Worm (Caenorhabditis elegans) whole organism, young adult: ENCODE data around the gene cosa-1.
A peak's percentile ranks its signal among the peaks of the same experiment; 100 is the strongest.

Experiments used
- B0019.2 ChIP-seq: fragments of 200-800 bp; sonication (Bioruptor generic); conservative IDR thresholded peaks from 2 replicates; pipeline ENCODE4 v1.3.6; 2022; ENCODE audit warnings: missing genetic modification reagents, missing genetic modification characterization, missing compliant biosample characterization
- B0336.3 ChIP-seq: fragments of 200-800 bp; sonication (Bioruptor generic); IDR thresholded peaks from 2 replicates; pipeline ENCODE4 v1.3.6; 2022; ENCODE audit warnings: missing genetic modification characterization, missing compliant biosample characterization
- C17E4.6 ChIP-seq: fragments of 200-800 bp; sonication (Bioruptor generic); IDR thresholded peaks from 2 replicates; pipeline ENCODE4 v1.3.6; 2022; ENCODE audit warnings: missing genetic modification reagents, missing genetic modification characterization, missing compliant biosample characterization
- F39B2.1 ChIP-seq: fragments of 200-800 bp; sonication (Bioruptor generic); IDR thresholded peaks from 2 replicates; pipeline ENCODE4 v1.3.6; 2022; ENCODE audit warnings: missing genetic modification reagents, missing genetic modification characterization, missing compliant biosample characterization
- F57C9.4 ChIP-seq: sonication (generic microtip); optimal IDR thresholded peaks from 2 replicates; lab custom pipeline; 2017; ENCODE audit warnings: mild to moderate bottlenecking, missing genetic modification characterization, missing compliant biosample characterization
- K11D2.4 ChIP-seq: fragments of 200-800 bp; sonication (Bioruptor generic); IDR thresholded peaks from 2 replicates; pipeline ENCODE4 v1.3.6; 2022; ENCODE audit warnings: missing genetic modification reagents, missing genetic modification characterization, missing compliant biosample characterization
- K12H6.12 ChIP-seq: fragments of 200-800 bp; sonication (Bioruptor generic); optimal IDR thresholded peaks from 2 replicates; lab custom pipeline; 2018; ENCODE audit warnings: mild to moderate bottlenecking, missing genetic modification characterization, missing compliant biosample characterization
- ZK185.1 ChIP-seq: sonication (generic microtip); optimal IDR thresholded peaks from 2 replicates; lab custom pipeline; 2016; ENCODE audit warnings: mild to moderate bottlenecking, missing genetic modification characterization, missing compliant biosample characterization; ENCODE audit not compliant: poor library complexity, severe bottlenecking
- akir-1 ChIP-seq: fragments of 200-800 bp; sonication (Bioruptor generic); optimal IDR thresholded peaks from 2 replicates; lab custom pipeline; 2018; ENCODE audit warnings: mild to moderate bottlenecking, missing genetic modification characterization, moderate library complexity, missing compliant biosample characterization
- ccch-3 ChIP-seq: fragments of 200-800 bp; sonication (Bioruptor generic); optimal IDR thresholded peaks from 2 replicates; lab custom pipeline; 2018; ENCODE audit warnings: mild to moderate bottlenecking, missing genetic modification characterization, missing compliant biosample characterization
- cebp-1 ChIP-seq, 2 experiments: fragments of 200-800 bp in 1 of 2; sonication (Bioruptor generic) in 1 of 2; sonication (generic microtip) in 1 of 2; IDR thresholded peaks in 1 of 2; optimal IDR thresholded peaks in 1 of 2; 2 replicates each; pipeline versions ENCODE4 v1.3.6 to Lab custom; 2017 to 2022; ENCODE audit warnings: missing compliant biosample characterization in 2 of 2, missing genetic modification characterization in 2 of 2, mild to moderate bottlenecking in 1 of 2, missing genetic modification reagents in 1 of 2, moderate library complexity in 1 of 2
- chd-7 ChIP-seq: sonication (generic microtip); optimal IDR thresholded peaks from 2 replicates; lab custom pipeline; 2016; ENCODE audit warnings: mild to moderate bottlenecking, missing genetic modification characterization, moderate library complexity, missing compliant biosample characterization
- dpff-1 ChIP-seq: sonication (generic microtip); optimal IDR thresholded peaks from 2 replicates; lab custom pipeline; 2017; ENCODE audit warnings: mild to moderate bottlenecking, missing genetic modification characterization, missing compliant biosample characterization
- efl-1 ChIP-seq: fragments of 150-350 bp; optimal IDR thresholded peaks from 2 replicates; lab custom pipeline; 2014; ENCODE audit warnings: missing biosample characterization, missing genetic modification reagents, missing genetic modification characterization
- ets-4 ChIP-seq: fragments of 200-800 bp; sonication (Bioruptor generic); optimal IDR thresholded peaks from 2 replicates; lab custom pipeline; 2018; ENCODE audit warnings: mild to moderate bottlenecking, missing genetic modification characterization, missing compliant biosample characterization
- him-1 ChIP-seq: sonication (generic microtip); optimal IDR thresholded peaks from 2 replicates; lab custom pipeline; 2016; ENCODE audit warnings: missing genotype, missing genetic modification reagents, missing genetic modification characterization, missing compliant biosample characterization
- hlh-26 ChIP-seq: fragments of 200-800 bp; sonication (Bioruptor generic); conservative IDR thresholded peaks from 2 replicates; pipeline ENCODE4 v1.3.6; 2022; ENCODE audit warnings: missing genetic modification reagents, missing genetic modification characterization, missing compliant biosample characterization
- hrde-1 ChIP-seq: sonication (generic microtip); optimal IDR thresholded peaks from 2 replicates; lab custom pipeline; 2016; ENCODE audit warnings: missing genetic modification characterization, mild to moderate bottlenecking, missing compliant biosample characterization, moderate library complexity, missing genotype, missing genetic modification reagents, borderline replicate concordance
- let-526 ChIP-seq: fragments of 200-800 bp; sonication (Bioruptor generic); IDR thresholded peaks from 2 replicates; pipeline ENCODE4 v1.3.6; 2022; ENCODE audit warnings: missing genetic modification reagents, missing genetic modification characterization, missing compliant biosample characterization
- let-607 ChIP-seq, 2 experiments: fragments of 200-800 bp in 1 of 2; sonication (Bioruptor generic) in 1 of 2; sonication (generic microtip) in 1 of 2; optimal IDR thresholded peaks; 2 replicates each; lab custom pipeline; 2016 to 2018; ENCODE audit warnings: mild to moderate bottlenecking in 2 of 2, missing compliant biosample characterization in 2 of 2, missing genetic modification characterization in 2 of 2, moderate library complexity in 2 of 2, missing genotype in 1 of 2
- lin-26 ChIP-seq: fragments of 200-800 bp; sonication (Bioruptor generic); IDR thresholded peaks from 2 replicates; pipeline ENCODE4 v1.3.6; 2022; ENCODE audit warnings: missing genetic modification reagents, missing genetic modification characterization, missing compliant biosample characterization
- lin-35 ChIP-seq, 3 experiments: fragments of 150-350 bp in 2 of 3; sonication (generic microtip) in 1 of 3; optimal IDR thresholded peaks; 2 replicates each; lab custom pipeline; 2014 to 2018; ENCODE audit warnings: missing biosample characterization in 3 of 3, missing genetic modification characterization in 3 of 3, missing genetic modification reagents in 3 of 3
- lin-54 ChIP-seq: fragments of 200-800 bp; sonication (Bioruptor generic); optimal IDR thresholded peaks from 2 replicates; lab custom pipeline; 2018; ENCODE audit warnings: mild to moderate bottlenecking, missing genetic modification characterization, missing compliant biosample characterization
- lsl-1 ChIP-seq: fragments of 200-800 bp; sonication (Bioruptor generic); optimal IDR thresholded peaks from 2 replicates; lab custom pipeline; 2018; ENCODE audit warnings: mild to moderate bottlenecking, missing genetic modification characterization, moderate library complexity, missing compliant biosample characterization
- lsy-27 ChIP-seq: sonication (generic microtip); optimal IDR thresholded peaks from 2 replicates; lab custom pipeline; 2017; ENCODE audit warnings: missing genetic modification characterization, mild to moderate bottlenecking, missing compliant biosample characterization, antibody characterized with exemption, missing genotype, borderline replicate concordance; ENCODE audit not compliant: insufficient read depth
- mcd-1 ChIP-seq: fragments of 200-800 bp; sonication (Bioruptor generic); IDR thresholded peaks from 2 replicates; pipeline ENCODE4 v1.3.6; 2022; ENCODE audit warnings: missing genetic modification reagents, missing genetic modification characterization, missing compliant biosample characterization
- nhr-120 ChIP-seq: fragments of 200-800 bp; sonication (Bioruptor generic); IDR thresholded peaks from 2 replicates; pipeline ENCODE4 v1.3.6; 2022; ENCODE audit warnings: missing genetic modification characterization, missing compliant biosample characterization
- nhr-179 ChIP-seq: sonication (generic microtip); optimal IDR thresholded peaks from 2 replicates; lab custom pipeline; 2016; ENCODE audit warnings: mild to moderate bottlenecking, missing genetic modification characterization, missing compliant biosample characterization
- nhr-27 ChIP-seq: fragments of 200-800 bp; sonication (Bioruptor generic); optimal IDR thresholded peaks from 2 replicates; lab custom pipeline; 2018; ENCODE audit warnings: mild to moderate bottlenecking, missing genetic modification characterization, moderate library complexity, missing compliant biosample characterization
- nhr-80 ChIP-seq: sonication (generic microtip); optimal IDR thresholded peaks from 2 replicates; lab custom pipeline; 2016; ENCODE audit warnings: missing genetic modification characterization, missing compliant biosample characterization
- rpc-1 ChIP-seq, 2 experiments: fragments of 150-350 bp in 1 of 2; sonication (generic microtip) in 1 of 2; optimal IDR thresholded peaks; 2 replicates each; lab custom pipeline; 2014 to 2018; ENCODE audit warnings: missing biosample characterization in 1 of 2, missing genetic modification characterization in 1 of 2, missing genetic modification reagents in 1 of 2, missing genotype in 1 of 2
- snpc-1.1 ChIP-seq: sonication (generic microtip); optimal IDR thresholded peaks from 2 replicates; lab custom pipeline; 2017; ENCODE audit warnings: missing genetic modification characterization, mild to moderate bottlenecking, missing compliant biosample characterization, antibody characterized with exemption, moderate library complexity, missing genotype, missing genetic modification reagents; ENCODE audit not compliant: insufficient read depth
- snpc-3.4 ChIP-seq: sonication (generic microtip); optimal IDR thresholded peaks from 2 replicates; lab custom pipeline; 2017; ENCODE audit warnings: missing genetic modification characterization, mild to moderate bottlenecking, missing compliant biosample characterization, antibody characterized with exemption, moderate library complexity, missing genotype, missing genetic modification reagents
- snpc-4 ChIP-seq, 5 experiments: fragments of 150-350 bp in 1 of 5; sonication (generic microtip) in 4 of 5; optimal IDR thresholded peaks; 2 replicates each; lab custom pipeline; 2014 to 2018; ENCODE audit warnings: missing genetic modification characterization in 5 of 5, missing biosample characterization in 3 of 5, antibody characterized with exemption in 2 of 5, mild to moderate bottlenecking in 2 of 5, missing compliant biosample characterization in 2 of 5, missing genotype in 2 of 5, moderate library complexity in 2 of 5, missing genetic modification reagents in 1 of 5
- sptf-2 ChIP-seq: fragments of 200-800 bp; sonication (Bioruptor generic); optimal IDR thresholded peaks from 2 replicates; lab custom pipeline; 2018; ENCODE audit warnings: mild to moderate bottlenecking, missing genetic modification characterization, missing compliant biosample characterization
- tlf-1 ChIP-seq: fragments of 200-800 bp; sonication (Bioruptor generic); optimal IDR thresholded peaks from 2 replicates; lab custom pipeline; 2018; ENCODE audit warnings: mild to moderate bottlenecking, missing genetic modification characterization, missing compliant biosample characterization
- unc-130 ChIP-seq: sonication (generic microtip); optimal IDR thresholded peaks from 2 replicates; lab custom pipeline; 2016; ENCODE audit warnings: missing genetic modification reagents, missing genetic modification characterization, missing compliant biosample characterization
- unc-62 ChIP-seq: fragments of 150-350 bp; optimal IDR thresholded peaks from 2 replicates; lab custom pipeline; 2014; ENCODE audit warnings: missing biosample characterization, missing genetic modification reagents, missing genetic modification characterization
- xnd-1 ChIP-seq: sonication (generic microtip); optimal IDR thresholded peaks from 2 replicates; lab custom pipeline; 2016; ENCODE audit warnings: missing genotype, missing genetic modification reagents, missing genetic modification characterization, missing compliant biosample characterization
- ztf-18 ChIP-seq: sonication (generic microtip); optimal IDR thresholded peaks from 2 replicates; lab custom pipeline; 2016; ENCODE audit warnings: missing genotype, mild to moderate bottlenecking, missing genetic modification characterization, missing compliant biosample characterization
- ztf-22 ChIP-seq: fragments of 200-800 bp; sonication (Bioruptor generic); optimal IDR thresholded peaks from 2 replicates; lab custom pipeline; 2018; ENCODE audit warnings: mild to moderate bottlenecking, missing genetic modification characterization, moderate library complexity, missing compliant biosample characterization

cosa-1 gene

ce11 chrIII:2758092-2758491, 32.2 kb downstream of the cosa-1 start:
- TF ChIP-seq F39B2.1 (GFP tag; lab: Robert Waterston, UW), result no peak
- 0 out of 2 replicates have a peak, but pooled peaks have one; percentile 29 for TF ChIP-seq lin-26 (GFP tag; lab: Robert Waterston, UW)

- TF ChIP-seq cebp-1 (GFP tag; IDR thresholded peaks at IDR 0.05; lab: Robert Waterston, UW) (0 out of 2 replicates have a peak, but pooled peaks have one; percentile 30), cebp-1 (tag; optimal IDR thresholded peaks at IDR 0.05; lab: Kevin White, UChicago) (peak; percentile 48), ZK185.1 (tag; lab: Kevin White, UChicago) (no peak), nhr-80 (tag; lab: Kevin White, UChicago) (peak; percentile 52)
- TF ChIP-seq, all 124 proteins: peak for 2
Observed at ce11 chrIII:2759308-2759707, 33.4 kb downstream of the cosa-1 start.

ce11 chrIII:2760726-2761125, 34.8 kb downstream of the cosa-1 start, which contains the start of gene pho-9:
Gene pho-9, minus strand, starts transcription at chrIII:2760816.
- TF ChIP-seq unc-130 (GFP tag; lab: Kevin White, UChicago) (no peak), chd-7 (no peak), F57C9.4 (tag; lab: Kevin White, UChicago) (no peak), ets-4 (GFP tag; lab: Kevin White, UChicago) (peak; percentile 70), nhr-120 (no peak), hlh-26 (GFP tag; lab: Robert Waterston, UW) (no peak), unc-62 (peak; percentile 4), akir-1 (GFP tag; lab: Kevin White, UChicago) (no peak), let-607 (tag; optimal IDR thresholded peaks at IDR 0.05; lab: Kevin White, UChicago) (peak in 1 of 2 experiments; percentile 4), him-1 (no peak), B0019.2 (GFP tag; lab: Robert Waterston, UW) (no peak), sptf-2 (GFP tag; lab: Kevin White, UChicago) (no peak), hrde-1 (tag; lab: Kevin White, UChicago) (no peak), ZK185.1 (tag; lab: Kevin White, UChicago) (no peak), ztf-22 (GFP tag; lab: Kevin White, UChicago) (no peak), snpc-4 (GFP tag; optimal IDR thresholded peaks at IDR 0.05; lab: Kevin White, UChicago) (no peak), snpc-4 (tag; optimal IDR thresholded peaks at IDR 0.05; lab: Kevin White, UChicago) (no peak), nhr-80 (tag; lab: Kevin White, UChicago) (peak; percentile 97), tlf-1 (GFP tag; lab: Kevin White, UChicago) (no peak), snpc-1.1 (tag; lab: Kevin White, UChicago) (no peak), K11D2.4 (GFP tag; lab: Robert Waterston, UW) (no peak), xnd-1 (tag; lab: Kevin White, UChicago) (no peak), nhr-27 (tag; lab: Kevin White, UChicago) (no peak), B0336.3 (0 out of 2 replicates have a peak, but pooled peaks have one; percentile 44), C17E4.6 (GFP tag; lab: Robert Waterston, UW) (no peak), mcd-1 (GFP tag; lab: Robert Waterston, UW) (0 out of 2 replicates have a peak, but pooled peaks have one; percentile 28), snpc-3.4 (tag; lab: Kevin White, UChicago) (no peak), lin-35 (GFP tag; optimal IDR thresholded peaks at IDR 0.05; lab: Kevin White, UChicago) (no peak), dpff-1 (tag; lab: Kevin White, UChicago) (no peak), lin-54 (GFP tag; lab: Kevin White, UChicago) (no peak), rpc-1 (optimal IDR thresholded peaks at IDR 0.05; lab: Kevin White, UChicago) (no peak), rpc-1 (tag; optimal IDR thresholded peaks at IDR 0.05; lab: Kevin White, UChicago) (no peak), K12H6.12 (tag; lab: Kevin White, UChicago) (no peak), nhr-179 (no peak), lsl-1 (GFP tag; lab: Kevin White, UChicago) (no peak), ztf-18 (tag; lab: Kevin White, UChicago) (no peak), ccch-3 (no peak), let-526 (GFP tag; lab: Robert Waterston, UW) (no peak), lsy-27 (no peak), efl-1 (GFP tag; lab: Kevin White, UChicago) (no peak)
